Worm (Caenorhabditis elegans): ENCODE measurements around the gene ltah-1.1.

ce11 chrIV:12229679-12230078 lies 49.7 kb upstream of the ltah-1.1 start, which contains the start of gene sre-18:
- TF ChIP-seq dao-5 (tag; optimal IDR thresholded peaks at IDR 0.05) (no peak), him-1 (tag; optimal IDR thresholded peaks at IDR 0.05) (no peak)
